Worm (Caenorhabditis elegans): ENCODE measurements around the gene F44A6.4.

The F44A6.4 gene

DNA sequence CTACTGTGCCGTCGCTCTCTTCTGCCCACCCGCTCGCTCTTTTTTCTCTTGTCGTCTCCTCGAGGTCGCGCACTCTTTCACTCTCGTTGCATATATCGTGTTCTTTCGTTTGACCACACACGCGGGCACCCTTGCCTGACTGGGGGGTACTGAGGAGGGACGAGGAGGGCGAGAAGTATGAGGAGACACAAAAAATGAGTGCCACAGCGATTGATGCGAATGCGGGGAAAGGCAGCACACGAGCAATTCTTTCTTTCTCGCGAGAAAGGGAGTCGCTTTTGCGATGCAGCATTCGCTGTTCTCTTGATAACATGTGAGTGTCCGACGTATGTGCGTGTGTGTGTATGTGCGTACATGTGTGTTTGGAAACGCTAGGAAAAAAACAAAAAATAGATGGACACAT, 26.8 kb downstream of the F44A6.4 start (continued):
- TF ChIP-seq T26A8.4 (GFP tag; IDR thresholded peaks at IDR 0.05): peak; percentile 63
- TF ChIP-seq F37D6.2 (tag; optimal IDR thresholded peaks at IDR 0.05): peak; percentile 70
- TF ChIP-seq nhr-25 (tag; optimal IDR thresholded peaks at IDR 0.05; ENCODE audit: borderline replicate concordance, insufficient read depth): peak; percentile 75
- peak; percentile 57; the same call in 1 of the 2 replicates for TF ChIP-seq ceh-20 (GFP tag; IDR thresholded peaks at IDR 0.05)
- peak; percentile 33 for TF ChIP-seq zfp-2 (tag; optimal IDR thresholded peaks at IDR 0.05)
- peak; percentile 97 for TF ChIP-seq aha-1 (tag)
- peak; percentile 92 for TF ChIP-seq tra-1 (GFP tag; IDR thresholded peaks at IDR 0.05)
- no peak for TF ChIP-seq zip-11 (GFP tag; IDR thresholded peaks at IDR 0.05)
- TF ChIP-seq lin-39 (tag; optimal IDR thresholded peaks at IDR 0.05): no peak
- TF ChIP-seq ZK337.2 (GFP tag; IDR thresholded peaks at IDR 0.05): no peak
- TF ChIP-seq gei-8 (GFP tag; optimal IDR thresholded peaks at IDR 0.05): peak; percentile 27
- peak; percentile 83 for TF ChIP-seq dve-1 (tag; optimal IDR thresholded peaks at IDR 0.05; ENCODE audit: insufficient read depth)
- no peak for TF ChIP-seq nhr-76 (tag; optimal IDR thresholded peaks at IDR 0.05)
- no peak for TF ChIP-seq unc-39 (tag; optimal IDR thresholded peaks at IDR 0.05)
- peak; percentile 86 for TF ChIP-seq set-16 (GFP tag; IDR thresholded peaks at IDR 0.05)
- TF ChIP-seq dpl-1 (GFP tag; optimal IDR thresholded peaks at IDR 0.05): peak; percentile 14
- peak; percentile 86 for TF ChIP-seq nhr-11 (tag; optimal IDR thresholded peaks at IDR 0.05)
- TF ChIP-seq mes-2 (tag; optimal IDR thresholded peaks at IDR 0.05; ENCODE audit: poor library complexity, severe bottlenecking): peak; percentile 62
- peak in 1 of 2 experiments; percentile 64 for TF ChIP-seq daf-16 (GFP tag; optimal IDR thresholded peaks at IDR 0.05)
- peak; percentile 38 for TF ChIP-seq daf-16 (tag; optimal IDR thresholded peaks at IDR 0.05)
- TF ChIP-seq D1046.2 (GFP tag; IDR thresholded peaks at IDR 0.05): no peak
- TF ChIP-seq mep-1 (tag; optimal IDR thresholded peaks at IDR 0.05): peak; percentile 94
- no peak for TF ChIP-seq snpc-4 (tag; optimal IDR thresholded peaks at IDR 0.05)
- peak; percentile 14 to 73 for TF ChIP-seq lsy-2 (tag; optimal IDR thresholded peaks at IDR 0.05)
- no peak for TF ChIP-seq daf-19 (GFP tag; conservative IDR thresholded peaks at IDR 0.05)
- no peak for TF ChIP-seq ceh-82 (tag; optimal IDR thresholded peaks at IDR 0.05)
- TF ChIP-seq duxl-1 (tag; optimal IDR thresholded peaks at IDR 0.05; ENCODE audit: poor library complexity): peak; percentile 43
- peak; percentile 40; the same call in 1 of the 2 replicates for TF ChIP-seq pha-4 (GFP tag; IDR thresholded peaks at IDR 0.05)
- TF ChIP-seq pha-4 (tag; optimal IDR thresholded peaks at IDR 0.05): no peak
- no peak for TF ChIP-seq cey-2 (tag; optimal IDR thresholded peaks at IDR 0.05; ENCODE audit: borderline replicate concordance, insufficient read depth)
- peak; percentile 13 for TF ChIP-seq spr-1 (tag; optimal IDR thresholded peaks at IDR 0.05)
- TF ChIP-seq ZK546.5 (tag; optimal IDR thresholded peaks at IDR 0.05): no peak
- peak; percentile 29 for TF ChIP-seq nhr-10 (tag; optimal IDR thresholded peaks at IDR 0.05)
- peak; percentile 53 for TF ChIP-seq nhr-48 (tag; optimal IDR thresholded peaks at IDR 0.05)
- TF ChIP-seq T20F7.1 (GFP tag; optimal IDR thresholded peaks at IDR 0.05): peak; percentile 60
- TF ChIP-seq hlh-11 (tag; optimal IDR thresholded peaks at IDR 0.05): peak; percentile 91
- no peak for TF ChIP-seq Y5F2A.4 (GFP tag; optimal IDR thresholded peaks at IDR 0.05)
- no peak for TF ChIP-seq ztf-11 (tag; optimal IDR thresholded peaks at IDR 0.05)
- TF ChIP-seq nhr-6 (tag; optimal IDR thresholded peaks at IDR 0.05): peak; percentile 31
- TF ChIP-seq daf-8 (GFP tag; IDR thresholded peaks at IDR 0.05): no peak
- TF ChIP-seq madf-5 (GFP tag; IDR thresholded peaks at IDR 0.05): 0 out of 4 replicates have a peak, but pooled peaks of 1 of the 2 experiments have one; percentile 33
- TF ChIP-seq ceh-28 (tag; optimal IDR thresholded peaks at IDR 0.05): no peak
- TF ChIP-seq ctbp-1 (GFP tag; IDR thresholded peaks at IDR 0.05): peak; percentile 74
- peak; percentile 21 to 68 for TF ChIP-seq hif-1 (tag; optimal IDR thresholded peaks at IDR 0.05)
- TF ChIP-seq dmd-9 (GFP tag; IDR thresholded peaks at IDR 0.05): no peak
- peak; percentile 40; the same call in 1 of the 2 replicates for TF ChIP-seq lin-38 (GFP tag; IDR thresholded peaks at IDR 0.05)
- peak; percentile 50 for TF ChIP-seq nhr-102 (tag; optimal IDR thresholded peaks at IDR 0.05)
- TF ChIP-seq nhr-41 (GFP tag; IDR thresholded peaks at IDR 0.05): 0 out of 2 replicates have a peak, but pooled peaks have one; percentile 10
- TF ChIP-seq ama-1 (optimal IDR thresholded peaks at IDR 0.05): peak; percentile 14
- TF ChIP-seq nhr-28 (tag; optimal IDR thresholded peaks at IDR 0.05): peak; percentile 85
- no peak for TF ChIP-seq mxl-2 (GFP tag; conservative IDR thresholded peaks at IDR 0.05)
